Worm (Caenorhabditis elegans) whole organism, L4 larva: Measurements from ENCODE around the gene ZK180.8.
A peak's percentile ranks its signal among the peaks of the same experiment; 100 is the strongest.

Experiments used
- D1046.2 ChIP-seq: fragments of 200-800 bp; sonication (Bioruptor generic); IDR thresholded peaks from 2 replicates; pipeline ENCODE4 v1.3.6; 2022; ENCODE audit warnings: missing genetic modification characterization, missing compliant biosample characterization
- F10B5.3 ChIP-seq: sonication (generic microtip); optimal IDR thresholded peaks from 2 replicates; lab custom pipeline; 2016; ENCODE audit warnings: mild to moderate bottlenecking, missing genetic modification characterization, missing compliant biosample characterization
- F44E2.7 ChIP-seq: fragments of 200-800 bp; sonication (Bioruptor generic); IDR thresholded peaks from 2 replicates; pipeline ENCODE4 v2.1.2; 2022; ENCODE audit warnings: missing genetic modification characterization, missing compliant biosample characterization
- R02D3.7 ChIP-seq: fragments of 150-350 bp; sonication (generic microtip); optimal IDR thresholded peaks from 3 replicates; lab custom pipeline; 2014; ENCODE audit warnings: missing biosample characterization, missing genetic modification characterization
- T26A8.4 ChIP-seq: fragments of 200-800 bp; sonication (Bioruptor generic); IDR thresholded peaks from 2 replicates; pipeline ENCODE4 v1.3.6; 2022; ENCODE audit warnings: missing genetic modification characterization, missing compliant biosample characterization
- Y48G9A.11 ChIP-seq: fragments of 200-800 bp; sonication (Bioruptor generic); IDR thresholded peaks from 2 replicates; pipeline ENCODE4 v1.3.6; 2022; ENCODE audit warnings: missing genetic modification reagents, missing genetic modification characterization, missing compliant biosample characterization
- Y5F2A.4 ChIP-seq: fragments of 200-800 bp; sonication (Bioruptor generic); optimal IDR thresholded peaks from 2 replicates; lab custom pipeline; 2018; ENCODE audit warnings: mild to moderate bottlenecking, missing genetic modification characterization, missing compliant biosample characterization
- Y75B8A.6 ChIP-seq: fragments of 200-800 bp; sonication (Bioruptor generic); IDR thresholded peaks from 2 replicates; pipeline ENCODE4 v1.3.6; 2022; ENCODE audit warnings: missing genetic modification reagents, missing genetic modification characterization, missing compliant biosample characterization
- aha-1 ChIP-seq: fragments of 150-350 bp; peaks from one replicate; lab custom pipeline; 2014; ENCODE audit warnings: missing biosample characterization, missing genetic modification characterization
- arid-1 ChIP-seq: fragments of 200-800 bp; sonication (Bioruptor generic); conservative IDR thresholded peaks from 2 replicates; pipeline ENCODE4 v1.3.6; 2022; ENCODE audit warnings: missing genetic modification reagents, missing genetic modification characterization, missing compliant biosample characterization
- ces-1 ChIP-seq: fragments of 150-350 bp; sonication (generic microtip); optimal IDR thresholded peaks from 4 replicates; lab custom pipeline; 2014; ENCODE audit warnings: missing biosample characterization, missing genetic modification reagents, missing genetic modification characterization
- daf-16 ChIP-seq, 3 experiments: sonication (generic microtip); optimal IDR thresholded peaks; 2 replicates each; lab custom pipeline; 2016 to 2017; ENCODE audit warnings: missing genetic modification characterization in 3 of 3, missing genetic modification reagents in 3 of 3, mild to moderate bottlenecking in 2 of 3, missing compliant biosample characterization in 2 of 3, missing biosample characterization in 1 of 3, moderate library complexity in 1 of 3
- dmd-6 ChIP-seq: fragments of 200-800 bp; sonication (Bioruptor generic); IDR thresholded peaks from 2 replicates; pipeline ENCODE4 v1.3.6; 2022; ENCODE audit warnings: missing genetic modification reagents, missing genetic modification characterization, missing compliant biosample characterization
- dmd-8 ChIP-seq: fragments of 200-800 bp; sonication (Bioruptor generic); IDR thresholded peaks from 2 replicates; pipeline ENCODE4 v1.3.6; 2022; ENCODE audit warnings: missing genetic modification characterization, missing compliant biosample characterization
- dpl-1 ChIP-seq: fragments of 150-350 bp; optimal IDR thresholded peaks from 2 replicates; lab custom pipeline; 2014; ENCODE audit warnings: missing biosample characterization, missing genetic modification reagents, missing genetic modification characterization
- dve-1 ChIP-seq: sonication (generic microtip); optimal IDR thresholded peaks from 2 replicates; lab custom pipeline; 2017; ENCODE audit warnings: antibody characterized with exemption, mild to moderate bottlenecking, missing genetic modification characterization, missing compliant biosample characterization; ENCODE audit not compliant: insufficient read depth
- egl-27 ChIP-seq: sonication (generic microtip); optimal IDR thresholded peaks from 3 replicates; lab custom pipeline; 2017; ENCODE audit warnings: missing biosample characterization, missing genetic modification reagents, missing genetic modification characterization
- fos-1 ChIP-seq: fragments of 150-350 bp; optimal IDR thresholded peaks from 2 replicates; lab custom pipeline; 2014; ENCODE audit warnings: missing biosample characterization, missing genetic modification characterization
- gei-8 ChIP-seq: fragments of 200-800 bp; sonication (Bioruptor generic); optimal IDR thresholded peaks from 2 replicates; lab custom pipeline; 2018; ENCODE audit warnings: mild to moderate bottlenecking, missing genetic modification characterization, missing compliant biosample characterization
- hif-1 ChIP-seq, 2 experiments: sonication (generic microtip); optimal IDR thresholded peaks; 2 replicates each; lab custom pipeline; 2016 to 2017; ENCODE audit warnings: missing compliant biosample characterization in 2 of 2, missing genetic modification characterization in 2 of 2, missing genetic modification reagents in 2 of 2, missing genotype in 2 of 2, mild to moderate bottlenecking in 1 of 2
- hlh-11 ChIP-seq: fragments of 200-800 bp; sonication (Bioruptor generic); optimal IDR thresholded peaks from 2 replicates; lab custom pipeline; 2018; ENCODE audit warnings: mild to moderate bottlenecking, missing genetic modification characterization, missing compliant biosample characterization
- hlh-30 ChIP-seq: sonication (generic microtip); optimal IDR thresholded peaks from 2 replicates; lab custom pipeline; 2017; ENCODE audit warnings: antibody characterized with exemption, mild to moderate bottlenecking, missing genetic modification characterization, missing compliant biosample characterization; ENCODE audit not compliant: insufficient read depth
- jun-1 ChIP-seq: fragments of 150-350 bp; optimal IDR thresholded peaks from 2 replicates; lab custom pipeline; 2014; ENCODE audit warnings: missing biosample characterization, missing genetic modification reagents, missing genetic modification characterization
- lin-1 ChIP-seq: fragments of 200-800 bp; sonication (Bioruptor generic); IDR thresholded peaks from 2 replicates; pipeline ENCODE4 v1.3.6; 2022; ENCODE audit warnings: missing genetic modification reagents, missing genetic modification characterization, missing compliant biosample characterization
- lin-13 ChIP-seq: fragments of 150-350 bp; optimal IDR thresholded peaks from 2 replicates; lab custom pipeline; 2014; ENCODE audit warnings: missing biosample characterization, missing genetic modification reagents, missing genetic modification characterization
- lir-3 ChIP-seq: sonication (generic microtip); optimal IDR thresholded peaks from 2 replicates; lab custom pipeline; 2016; ENCODE audit warnings: mild to moderate bottlenecking, missing genetic modification characterization, missing compliant biosample characterization
- madf-9 ChIP-seq: fragments of 200-800 bp; sonication (Bioruptor generic); conservative IDR thresholded peaks from 2 replicates; pipeline ENCODE4 v1.3.6; 2022; ENCODE audit warnings: missing genetic modification reagents, missing genetic modification characterization, missing compliant biosample characterization
- mdl-1 ChIP-seq, 2 experiments: fragments of 150-350 bp in 1 of 2; sonication (generic microtip) in 1 of 2; optimal IDR thresholded peaks; 2 replicates each; lab custom pipeline; 2014 to 2017; ENCODE audit warnings: missing biosample characterization in 2 of 2, missing genetic modification characterization in 2 of 2
- mdt-29 ChIP-seq: fragments of 200-800 bp; sonication (Bioruptor generic); IDR thresholded peaks from 2 replicates; pipeline ENCODE4 v1.3.6; 2022; ENCODE audit warnings: missing genetic modification reagents, missing genetic modification characterization, missing compliant biosample characterization
- mxl-3 ChIP-seq: fragments of 200-800 bp; sonication (Bioruptor generic); optimal IDR thresholded peaks from 2 replicates; lab custom pipeline; 2018; ENCODE audit warnings: mild to moderate bottlenecking, missing genetic modification characterization, missing compliant biosample characterization
- nhr-11 ChIP-seq: fragments of 150-350 bp; optimal IDR thresholded peaks from 2 replicates; lab custom pipeline; 2014; ENCODE audit warnings: missing biosample characterization, missing genetic modification characterization
- nhr-25 ChIP-seq: sonication (generic microtip); optimal IDR thresholded peaks from 2 replicates; lab custom pipeline; 2017; ENCODE audit warnings: missing genetic modification characterization, mild to moderate bottlenecking, missing compliant biosample characterization, antibody characterized with exemption, moderate library complexity, borderline replicate concordance; ENCODE audit not compliant: insufficient read depth
- nhr-42 ChIP-seq: fragments of 200-800 bp; sonication (Bioruptor generic); IDR thresholded peaks from 2 replicates; pipeline ENCODE4 v1.3.6; 2022; ENCODE audit warnings: missing genetic modification characterization, missing compliant biosample characterization
- nhr-48 ChIP-seq: sonication (generic microtip); optimal IDR thresholded peaks from 2 replicates; lab custom pipeline; 2016; ENCODE audit warnings: mild to moderate bottlenecking, missing genetic modification characterization, missing compliant biosample characterization
- nhr-76 ChIP-seq: fragments of 150-350 bp; optimal IDR thresholded peaks from 2 replicates; lab custom pipeline; 2014; ENCODE audit warnings: missing biosample characterization, missing genetic modification characterization
- nhr-77 ChIP-seq: fragments of 150-350 bp; optimal IDR thresholded peaks from 2 replicates; lab custom pipeline; 2014; ENCODE audit warnings: missing biosample characterization, missing genetic modification characterization
- php-3 ChIP-seq: fragments of 200-800 bp; sonication (Bioruptor generic); IDR thresholded peaks from 2 replicates; pipeline ENCODE4 v1.3.6; 2022; ENCODE audit warnings: missing genetic modification reagents, missing genetic modification characterization, missing compliant biosample characterization
- rbr-2 ChIP-seq: sonication (generic microtip); optimal IDR thresholded peaks from 2 replicates; lab custom pipeline; 2016; ENCODE audit warnings: missing genotype, missing genetic modification characterization, missing compliant biosample characterization
- skn-1 ChIP-seq: fragments of 150-350 bp; optimal IDR thresholded peaks from 2 replicates; lab custom pipeline; 2014; ENCODE audit warnings: missing biosample characterization, missing genetic modification characterization
- snpc-1.2 ChIP-seq: fragments of 200-800 bp; sonication (Bioruptor generic); IDR thresholded peaks from 2 replicates; pipeline ENCODE4 v1.3.6; 2022; ENCODE audit warnings: missing genetic modification reagents, missing genetic modification characterization, missing compliant biosample characterization
- snpc-4 ChIP-seq: fragments of 150-350 bp; optimal IDR thresholded peaks from 2 replicates; lab custom pipeline; 2014; ENCODE audit warnings: missing biosample characterization, missing genetic modification characterization
- unc-130 ChIP-seq: sonication (generic microtip); optimal IDR thresholded peaks from 2 replicates; lab custom pipeline; 2016; ENCODE audit warnings: missing genetic modification reagents, missing genetic modification characterization, missing compliant biosample characterization
- zag-1 ChIP-seq: fragments of 150-350 bp; optimal IDR thresholded peaks from 2 replicates; lab custom pipeline; 2014; ENCODE audit warnings: missing biosample characterization, missing genetic modification characterization
- zip-2 ChIP-seq: fragments of 150-350 bp; optimal IDR thresholded peaks from 2 replicates; lab custom pipeline; 2014; ENCODE audit warnings: missing biosample characterization, missing genetic modification characterization
- ztf-11 ChIP-seq: fragments of 150-350 bp; optimal IDR thresholded peaks from 2 replicates; lab custom pipeline; 2014; ENCODE audit warnings: missing biosample characterization, missing genetic modification characterization
- ztf-7 ChIP-seq: fragments of 150-350 bp; optimal IDR thresholded peaks from 2 replicates; lab custom pipeline; 2014; ENCODE audit warnings: missing biosample characterization, missing genetic modification characterization

Gene ZK180.8

ce11 chrIV:4480027-4480426 is 31.5 kb downstream of the ZK180.8 start, which contains the start of gene M01H9.10:
M01H9.10 (minus strand) TSS chrIV:4480127.
- no peak for TF ChIP-seq nhr-77 (tag; lab: Kevin White, UChicago)
- no peak for TF ChIP-seq aha-1

- TF ChIP-seq Y5F2A.4 (GFP tag; lab: Kevin White, UChicago): no peak
- TF ChIP-seq nhr-25 (tag; lab: Kevin White, UChicago): no peak
- no peak for TF ChIP-seq D1046.2 (GFP tag; lab: Robert Waterston, UW)
- no peak for TF ChIP-seq unc-130 (GFP tag; lab: Kevin White, UChicago)
- TF ChIP-seq F10B5.3 (tag; lab: Kevin White, UChicago): no peak
- TF ChIP-seq dve-1 (tag; lab: Kevin White, UChicago): peak; percentile 36
- TF ChIP-seq madf-9 (GFP tag; lab: Robert Waterston, UW): no peak
- TF ChIP-seq dmd-6 (GFP tag; lab: Robert Waterston, UW): peak; percentile 47
- TF ChIP-seq hlh-30 (tag; lab: Kevin White, UChicago): no peak
- TF ChIP-seq jun-1 (tag; lab: Kevin White, UChicago): no peak
- TF ChIP-seq aha-1: no peak
- no peak for TF ChIP-seq nhr-42 (GFP tag; lab: Robert Waterston, UW)
- no peak for TF ChIP-seq F44E2.7 (GFP tag; lab: Robert Waterston, UW)
- TF ChIP-seq hif-1 (tag; optimal IDR thresholded peaks at IDR 0.05; lab: Kevin White, UChicago): peak in 1 of 2 experiments; percentile 89
- no peak for TF ChIP-seq daf-16 (GFP tag; optimal IDR thresholded peaks at IDR 0.05; lab: Kevin White, UChicago)
- TF ChIP-seq daf-16 (tag; optimal IDR thresholded peaks at IDR 0.05; lab: Kevin White, UChicago): peak; percentile 29
- no peak for TF ChIP-seq lin-1
- TF ChIP-seq mdt-29 (GFP tag; lab: Robert Waterston, UW): no peak
- peak; percentile 47 for TF ChIP-seq nhr-48
- TF ChIP-seq rbr-2: no peak
- TF ChIP-seq php-3: no peak
- TF ChIP-seq hlh-11 (tag; lab: Kevin White, UChicago): peak; percentile 12
- no peak for TF ChIP-seq zag-1 (tag; lab: Kevin White, UChicago)
- no peak for TF ChIP-seq T26A8.4 (GFP tag; lab: Robert Waterston, UW)
- no peak for TF ChIP-seq skn-1
Observed at ce11 chrIV:4478612-4479011, 32.9 kb downstream of the ZK180.8 start.

DNA sequence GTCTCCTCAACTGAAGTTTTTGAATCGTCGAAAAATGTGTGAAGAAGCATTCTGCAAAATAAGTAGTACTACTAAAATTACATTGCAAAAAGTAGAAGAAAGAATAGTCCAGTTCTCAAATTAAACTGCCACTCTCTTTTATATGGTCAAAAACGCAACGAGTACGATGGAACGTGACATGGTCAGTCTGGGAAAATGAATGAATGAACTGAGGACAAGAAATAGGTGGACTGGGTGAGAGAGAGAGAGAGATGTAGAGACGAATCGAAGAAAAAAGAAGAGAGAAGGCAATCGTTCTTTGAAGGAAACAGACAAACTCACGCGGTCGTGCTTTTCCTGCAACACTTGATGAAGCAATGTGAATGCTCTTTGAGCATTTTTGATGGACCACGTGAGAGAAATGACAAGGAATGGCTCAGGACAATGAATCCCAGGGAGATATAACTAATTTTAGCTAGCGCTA is 34.5 kb downstream of the ZK180.8 start, which contains the start of gene M01H9.3:
Gene M01H9.3 (minus strand): TSS at position 51 of the 463 bp plus-strand sequence.
- TF ChIP-seq dmd-8: no peak
- peak; percentile 31 to 95 for TF ChIP-seq mdl-1 (tag; optimal IDR thresholded peaks at IDR 0.05; lab: Kevin White, UChicago)
- TF ChIP-seq fos-1 (tag; lab: Kevin White, UChicago): no peak
- no peak for TF ChIP-seq arid-1 (GFP tag; lab: Robert Waterston, UW)
- TF ChIP-seq egl-27 (tag; lab: Kevin White, UChicago): no peak
- TF ChIP-seq mxl-3: peak; percentile 46
- TF ChIP-seq madf-9 (GFP tag; lab: Robert Waterston, UW): no peak
- no peak for TF ChIP-seq Y48G9A.11
- TF ChIP-seq lir-3 (tag; lab: Kevin White, UChicago): no peak
- no peak for TF ChIP-seq lin-13 (GFP tag; lab: Kevin White, UChicago)
- TF ChIP-seq nhr-11 (tag; lab: Kevin White, UChicago): peak; percentile 61
- no peak for TF ChIP-seq snpc-4 (tag; lab: Kevin White, UChicago)
- TF ChIP-seq gei-8 (GFP tag; lab: Kevin White, UChicago): no peak
- TF ChIP-seq nhr-76: no peak
- TF ChIP-seq ztf-7 (tag; lab: Kevin White, UChicago): no peak
- TF ChIP-seq D1046.2 (GFP tag; lab: Robert Waterston, UW): no peak
- TF ChIP-seq ces-1 (GFP tag; lab: Kevin White, UChicago): no peak
- no peak for TF ChIP-seq daf-16 (GFP tag; optimal IDR thresholded peaks at IDR 0.05; lab: Kevin White, UChicago)
- peak; percentile 44 for TF ChIP-seq daf-16 (tag; optimal IDR thresholded peaks at IDR 0.05; lab: Kevin White, UChicago)
- no peak for TF ChIP-seq snpc-1.2 (GFP tag; lab: Robert Waterston, UW)
- peak; percentile 20 for TF ChIP-seq nhr-77 (tag; lab: Kevin White, UChicago)
- peak in 1 of 2 experiments; percentile 87 for TF ChIP-seq hif-1 (tag; optimal IDR thresholded peaks at IDR 0.05; lab: Kevin White, UChicago)
- TF ChIP-seq ztf-11 (tag; lab: Kevin White, UChicago): no peak
- no peak for TF ChIP-seq Y5F2A.4 (GFP tag; lab: Kevin White, UChicago)
- TF ChIP-seq R02D3.7 (tag; lab: Kevin White, UChicago): no peak
- TF ChIP-seq php-3: no peak
- 0 out of 2 replicates have a peak, but pooled peaks have one; percentile 11 for TF ChIP-seq lin-1
- TF ChIP-seq Y75B8A.6 (GFP tag; lab: Robert Waterston, UW): no peak
- TF ChIP-seq nhr-48: peak; percentile 66
- no peak for TF ChIP-seq jun-1 (tag; lab: Kevin White, UChicago)
- TF ChIP-seq zip-2: no peak
- peak; percentile 95 for TF ChIP-seq hlh-30 (tag; lab: Kevin White, UChicago)
- peak; percentile 11 for TF ChIP-seq dpl-1 (GFP tag; lab: Kevin White, UChicago)
